Worm (Caenorhabditis elegans) whole organism, early embryonic: ENCODE data around the gene AH9.3.

Source experiments
- F13C5.2 ChIP-seq: sonication (generic microtip); optimal IDR thresholded peaks from 2 replicates; lab custom pipeline; 2017; ENCODE audit warnings: mild to moderate bottlenecking, missing genetic modification characterization, inconsistent platforms, missing compliant biosample characterization
- ama-1 ChIP-seq: fragments of 150-350 bp; optimal IDR thresholded peaks from 2 replicates; lab custom pipeline; 2014
- flt-1 ChIP-seq: fragments of 200-800 bp; sonication (Bioruptor generic); IDR thresholded peaks from 2 replicates; pipeline ENCODE4 v1.3.6; 2022; ENCODE audit warnings: missing genetic modification characterization, missing compliant biosample characterization
- tbx-11 ChIP-seq: fragments of 200-800 bp; sonication (Bioruptor generic); IDR thresholded peaks from 2 replicates; pipeline ENCODE4 v1.3.6; 2022; ENCODE audit warnings: missing genetic modification characterization, missing compliant biosample characterization
- tbx-37 ChIP-seq: fragments of 200-800 bp; sonication (Bioruptor generic); conservative IDR thresholded peaks from 2 replicates; pipeline ENCODE4 v1.3.6; 2022; ENCODE audit warnings: missing genetic modification reagents, missing genetic modification characterization, missing compliant biosample characterization

DNA sequence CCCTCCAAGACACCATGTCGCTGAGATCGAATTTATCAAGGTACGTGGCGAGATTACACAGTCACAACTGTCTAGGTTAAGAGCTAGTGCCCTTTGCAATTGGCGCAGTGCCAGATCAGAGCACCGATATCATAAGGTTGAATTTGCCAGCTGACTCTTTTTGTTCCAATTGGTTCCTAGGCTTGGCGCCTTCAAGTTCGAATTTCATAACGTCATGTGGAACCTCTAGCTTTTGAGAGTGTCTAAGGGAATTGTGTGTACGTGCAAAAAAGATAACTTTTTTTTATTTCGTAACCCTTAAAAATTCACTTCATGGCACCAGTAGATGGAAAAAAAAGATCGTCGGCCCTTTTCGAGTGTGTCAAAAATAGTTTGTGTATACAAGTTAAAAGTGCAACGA is 44.7 kb downstream of the AH9.3 start:
- TF ChIP-seq F13C5.2 (tag; lab: Kevin White, UChicago) = no peak
- no peak for TF ChIP-seq tbx-11 (GFP tag; lab: Robert Waterston, UW)
- TF ChIP-seq tbx-37 (GFP tag; lab: Robert Waterston, UW) = no peak
- no peak for TF ChIP-seq ama-1 (lab: Kevin White, UChicago)
- TF ChIP-seq flt-1 (GFP tag; lab: Robert Waterston, UW) = no peak
